Fruit fly (Drosophila melanogaster) whole organism, adult: ENCODE data around the gene CG17752.
A peak's percentile ranks its signal among the peaks of the same experiment; 100 is the strongest.

ENCODE experiments used
- CG11617 ChIP-seq: fragments of 200-800 bp; sonication (Bioruptor generic); optimal IDR thresholded peaks from 2 replicates; lab custom pipeline; 2017; ENCODE audit warnings: mild to moderate bottlenecking, missing biosample characterization, missing genetic modification reagents, missing genetic modification characterization
- CG12768 ChIP-seq: fragments of 200-800 bp; sonication (Bioruptor generic); optimal IDR thresholded peaks from 2 replicates; lab custom pipeline; 2017; ENCODE audit warnings: missing biosample characterization, missing genetic modification characterization, mild to moderate bottlenecking, moderate library complexity, missing genetic modification reagents
- CG14711 ChIP-seq: fragments of 200-800 bp; sonication (Bioruptor generic); optimal IDR thresholded peaks from 2 replicates; lab custom pipeline; 2018; ENCODE audit warnings: missing biosample characterization, mild to moderate bottlenecking, missing genetic modification characterization, moderate library complexity
- CG1620 ChIP-seq: fragments of 200-800 bp; sonication (Bioruptor generic); optimal IDR thresholded peaks from 2 replicates; lab custom pipeline; 2016; ENCODE audit warnings: missing biosample characterization, missing genetic modification characterization
- CG33017 ChIP-seq: fragments of 200-800 bp; sonication (Bioruptor generic); optimal IDR thresholded peaks from 2 replicates; lab custom pipeline; 2018; ENCODE audit warnings: missing biosample characterization, mild to moderate bottlenecking, missing genetic modification characterization, moderate library complexity
- CG5204 ChIP-seq: fragments of 200-800 bp; sonication (Bioruptor generic); optimal IDR thresholded peaks from 2 replicates; lab custom pipeline; 2016; ENCODE audit warnings: missing biosample characterization, missing genetic modification characterization
- CG7045 ChIP-seq: fragments of 200-800 bp; sonication (Bioruptor generic); optimal IDR thresholded peaks from 2 replicates; lab custom pipeline; 2017; ENCODE audit warnings: missing biosample characterization, mild to moderate bottlenecking, missing genetic modification characterization
- CG7101 ChIP-seq: fragments of 200-800 bp; sonication (Bioruptor generic); optimal IDR thresholded peaks from 2 replicates; lab custom pipeline; 2018; ENCODE audit warnings: missing biosample characterization, mild to moderate bottlenecking, missing genetic modification characterization, moderate library complexity
- Clk ChIP-seq: fragments of 200-800 bp; sonication (Bioruptor generic); optimal IDR thresholded peaks from 2 replicates; lab custom pipeline; 2017; ENCODE audit warnings: missing biosample characterization, missing genetic modification characterization
- Crg-1 ChIP-seq: fragments of 200-800 bp; sonication (Bioruptor generic); optimal IDR thresholded peaks from 2 replicates; lab custom pipeline; 2016; ENCODE audit warnings: missing biosample characterization, missing genetic modification characterization
- Hr96 ChIP-seq: fragments of 200-800 bp; sonication (Bioruptor generic); optimal IDR thresholded peaks from 2 replicates; lab custom pipeline; 2016; ENCODE audit warnings: missing biosample characterization, missing genetic modification characterization
- Mnt ChIP-seq: fragments of 200-800 bp; sonication (Bioruptor generic); optimal IDR thresholded peaks from 2 replicates; lab custom pipeline; 2016; ENCODE audit warnings: missing biosample characterization, mild to moderate bottlenecking, missing genetic modification characterization
- bab1 ChIP-seq: fragments of 200-800 bp; sonication (Bioruptor generic); optimal IDR thresholded peaks from 3 replicates; lab custom pipeline; 2019; ENCODE audit warnings: missing biosample characterization, mild to moderate bottlenecking, missing genetic modification characterization, moderate library complexity
- cic ChIP-seq: fragments of 200-800 bp; sonication (Bioruptor generic); optimal IDR thresholded peaks from 2 replicates; lab custom pipeline; 2017; ENCODE audit warnings: missing biosample characterization, mild to moderate bottlenecking, missing genetic modification characterization, moderate library complexity
- cnc ChIP-seq, 2 experiments: fragments of >200 bp; optimal IDR thresholded peaks; 2 replicates each; lab custom pipeline; 2017
- kay ChIP-seq: fragments of 200-800 bp; sonication (Bioruptor generic); peaks from one replicate; lab custom pipeline; 2016; ENCODE audit warnings: missing biosample characterization, missing genetic modification characterization, borderline replicate concordance
- ovo ChIP-seq: fragments of 200-800 bp; sonication (Bioruptor generic); optimal IDR thresholded peaks from 2 replicates; lab custom pipeline; 2016; ENCODE audit warnings: missing biosample characterization, missing genetic modification characterization
- pad ChIP-seq: fragments of 200-800 bp; sonication (Bioruptor generic); optimal IDR thresholded peaks from 3 replicates; lab custom pipeline; 2017; ENCODE audit warnings: missing biosample characterization, missing genetic modification characterization, mild to moderate bottlenecking, moderate library complexity, missing genetic modification reagents
- tj ChIP-seq: fragments of 200-800 bp; sonication (Bioruptor generic); optimal IDR thresholded peaks from 3 replicates; lab custom pipeline; 2017; ENCODE audit warnings: missing biosample characterization, mild to moderate bottlenecking, missing genetic modification characterization, moderate library complexity
- toe ChIP-seq: fragments of 200-800 bp; sonication (Bioruptor generic); optimal IDR thresholded peaks from 2 replicates; lab custom pipeline; 2016; ENCODE audit warnings: missing biosample characterization, missing genetic modification characterization

Gene CG17752

dm6 chr3R:19625300-19626230 lies 15.5 kb downstream of the CG17752 start:
- TF ChIP-seq Clk (no peak), Crg-1 (GFP tag; lab: Kevin White, UChicago) (no peak), CG1620 (GFP tag; lab: Kevin White, UChicago) (no peak), CG14711 (tag; lab: Kevin White, UChicago) (no peak), CG12768 (GFP tag; lab: Kevin White, UChicago) (no peak), CG11617 (GFP tag; lab: Kevin White, UChicago) (no peak), pad (GFP tag; lab: Kevin White, UChicago) (no peak), Hr96 (GFP tag; lab: Kevin White, UChicago) (no peak), bab1 (GFP tag; lab: Kevin White, UChicago) (no peak), CG7045 (no peak), Mnt (GFP tag; lab: Kevin White, UChicago) (no peak), ovo (GFP tag; lab: Kevin White, UChicago) (no peak), cnc (optimal IDR thresholded peaks at IDR 0.05; lab: Kevin White, UChicago) (no peak), kay (GFP tag; lab: Kevin White, UChicago) (no peak)

DNA sequence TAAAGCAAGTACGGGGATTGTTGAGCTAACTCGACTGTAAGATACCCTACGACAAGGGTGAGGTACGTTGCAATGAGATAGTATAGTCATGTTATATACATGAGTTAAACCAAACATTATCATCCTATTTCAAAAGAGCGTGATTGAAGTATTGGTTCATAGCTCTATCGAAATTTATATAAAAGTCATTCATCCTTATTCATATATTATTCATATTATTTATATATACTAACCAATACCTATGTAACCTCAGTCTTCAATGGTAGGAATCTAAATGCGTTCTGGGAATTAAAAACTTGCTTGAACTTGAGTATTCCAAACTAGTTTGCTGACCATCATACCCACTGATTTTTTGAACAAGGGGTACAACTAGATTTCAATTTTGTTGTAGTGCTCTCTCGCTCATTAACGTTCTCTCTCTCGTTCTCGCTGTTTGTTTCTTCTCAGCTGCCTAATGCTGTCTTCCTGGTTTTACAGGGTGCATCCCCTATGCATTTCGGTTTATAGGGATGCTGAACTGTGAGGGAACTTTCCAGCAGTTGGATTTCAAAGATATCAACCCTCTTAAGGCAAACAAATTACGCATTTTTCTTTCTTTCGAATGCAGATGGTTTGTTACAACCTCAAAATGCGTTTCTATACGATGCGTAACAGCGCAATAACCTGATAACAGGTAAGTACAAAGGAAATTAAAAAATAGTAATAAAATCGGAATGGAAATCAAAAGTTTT lies 17.9 kb downstream of the CG17752 start:
- TF ChIP-seq toe (GFP tag; lab: Kevin White, UChicago) = no peak
- no peak for TF ChIP-seq ovo (GFP tag; lab: Kevin White, UChicago)
- TF ChIP-seq CG11617 (GFP tag; lab: Kevin White, UChicago) = no peak
- no peak for TF ChIP-seq CG5204 (GFP tag; lab: Kevin White, UChicago)
- no peak for TF ChIP-seq Mnt (GFP tag; lab: Kevin White, UChicago)
- peak; percentile 23 for TF ChIP-seq kay (GFP tag; lab: Kevin White, UChicago)
- TF ChIP-seq pad (GFP tag; lab: Kevin White, UChicago) = peak; percentile 7
- TF ChIP-seq CG7045 = peak; percentile 37
- TF ChIP-seq Crg-1 (GFP tag; lab: Kevin White, UChicago) = no peak
- no peak for TF ChIP-seq Hr96 (GFP tag; lab: Kevin White, UChicago)
- TF ChIP-seq CG33017 (tag; lab: Kevin White, UChicago) = no peak
- TF ChIP-seq bab1 (GFP tag; lab: Kevin White, UChicago) = no peak
- no peak for TF ChIP-seq cic (GFP tag; lab: Kevin White, UChicago)

DNA sequence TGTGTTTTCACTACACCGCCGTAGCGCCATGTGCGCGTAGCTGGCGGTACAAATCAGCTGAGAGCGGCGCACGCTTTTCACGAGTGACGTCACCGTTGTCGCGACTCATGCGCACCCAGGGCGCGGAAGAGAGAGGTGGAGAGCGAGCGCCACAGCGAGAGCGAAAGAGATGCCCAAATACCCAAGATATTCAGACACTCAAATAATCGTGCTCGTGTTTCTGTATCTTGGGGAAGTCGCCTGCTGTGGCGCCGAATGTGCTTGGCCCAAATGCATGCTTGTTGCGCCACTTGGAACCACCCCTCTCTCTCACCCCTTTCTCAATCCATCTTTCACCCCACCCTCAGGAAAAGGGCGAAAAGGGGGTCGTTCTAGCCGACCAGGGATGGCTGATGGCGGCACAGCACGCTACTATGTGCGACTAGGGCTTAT lies 22.7 kb downstream of the CG17752 start, which contains the start of gene CG6231:
TSS of gene CG6231 (minus strand) at position 34 of the 432 bp plus-strand sequence.
- TF ChIP-seq CG12768 (GFP tag; lab: Kevin White, UChicago) (no peak), Mnt (GFP tag; lab: Kevin White, UChicago) (peak; percentile 76)

dm6 chr3R:19634649-19635048 lies 24.6 kb downstream of the CG17752 start, which contains the start of gene CG34138:
Gene CG34138 (plus strand): TSS chr3R:19634949.
- TF ChIP-seq CG7045 (no peak), CG14711 (tag; lab: Kevin White, UChicago) (no peak), Crg-1 (GFP tag; lab: Kevin White, UChicago) (no peak), tj (no peak), pad (GFP tag; lab: Kevin White, UChicago) (no peak), CG5204 (GFP tag; lab: Kevin White, UChicago) (no peak), CG33017 (tag; lab: Kevin White, UChicago) (no peak), ovo (GFP tag; lab: Kevin White, UChicago) (no peak), CG12768 (GFP tag; lab: Kevin White, UChicago) (no peak)

dm6 chr3R:19638004-19638403 lies 28.0 kb downstream of the CG17752 start:
- no peak for TF ChIP-seq CG12768 (GFP tag; lab: Kevin White, UChicago)
- TF ChIP-seq CG7101 = no peak
- no peak for TF ChIP-seq CG5204 (GFP tag; lab: Kevin White, UChicago)
- no peak for TF ChIP-seq CG11617 (GFP tag; lab: Kevin White, UChicago)
- TF ChIP-seq CG1620 (GFP tag; lab: Kevin White, UChicago) = no peak
- no peak for TF ChIP-seq Clk
- no peak for TF ChIP-seq toe (GFP tag; lab: Kevin White, UChicago)
- TF ChIP-seq CG33017 (tag; lab: Kevin White, UChicago) = no peak
- no peak for TF ChIP-seq pad (GFP tag; lab: Kevin White, UChicago)
- no peak for TF ChIP-seq CG14711 (tag; lab: Kevin White, UChicago)
- no peak for TF ChIP-seq Mnt (GFP tag; lab: Kevin White, UChicago)
- TF ChIP-seq bab1 (GFP tag; lab: Kevin White, UChicago) = no peak
- no peak for TF ChIP-seq Crg-1 (GFP tag; lab: Kevin White, UChicago)
- TF ChIP-seq kay (GFP tag; lab: Kevin White, UChicago) = no peak
- no peak for TF ChIP-seq CG7045
- no peak for TF ChIP-seq Hr96 (GFP tag; lab: Kevin White, UChicago)
- no peak for TF ChIP-seq ovo (GFP tag; lab: Kevin White, UChicago)
- TF ChIP-seq cic (GFP tag; lab: Kevin White, UChicago) = no peak
- no peak for TF ChIP-seq cnc (optimal IDR thresholded peaks at IDR 0.05; lab: Kevin White, UChicago)
- no peak for TF ChIP-seq tj
